Fruit fly (Drosophila melanogaster) S2 (cell line): ENCODE data around the gene Sod1.

Experiments
- CG8478 ChIP-seq: fragments of >200 bp; optimal IDR thresholded peaks from 2 replicates; lab custom pipeline; 2018
- CTCF ChIP-seq, 2 experiments: fragments of >200 bp; optimal IDR thresholded peaks; 2 replicates each; lab custom pipeline; 2018

- no peak for TF ChIP-seq CG8478 (lab: Kevin White, UChicago)
- no peak for TF ChIP-seq CTCF (optimal IDR thresholded peaks at IDR 0.05; lab: Kevin White, UChicago)
These were observed 48.9 kb downstream of the Sod1 start, which contains the start of the genes CG32075, CG45101 and SuUR for dm6 chr3L:11064689-11065088.
